Worm (Caenorhabditis elegans): Measurements from ENCODE around the gene ztf-18.
A peak's percentile ranks its signal among the peaks of the same experiment; 100 is the strongest.

Gene ztf-18

ce11 chrIII:887874-888299, 7.6 kb downstream of the ztf-18 start (continued):
- TF ChIP-seq ceh-28 (tag; optimal IDR thresholded peaks at IDR 0.05) (peak; percentile 84), aly-2 (tag; optimal IDR thresholded peaks at IDR 0.05) (no peak), spr-3 (GFP tag; optimal IDR thresholded peaks at IDR 0.05) (no peak), zip-11 (GFP tag; IDR thresholded peaks at IDR 0.05) (no peak), duxl-1 (tag; optimal IDR thresholded peaks at IDR 0.05; ENCODE audit: poor library complexity) (no peak), F37D6.2 (tag; optimal IDR thresholded peaks at IDR 0.05) (peak; percentile 70), ceh-62 (tag; optimal IDR thresholded peaks at IDR 0.05) (no peak), tag-97 (GFP tag; IDR thresholded peaks at IDR 0.05) (no peak), sdz-12 (GFP tag; optimal IDR thresholded peaks at IDR 0.05) (no peak), ama-1 (optimal IDR thresholded peaks at IDR 0.05) (peak; percentile 48), jun-1 (tag; optimal IDR thresholded peaks at IDR 0.05) (no peak)

ce11 chrIII:886726-887125, 8.8 kb downstream of the ztf-18 start, which contains the start of gene zer-1:
Gene zer-1 (minus strand): TSS chrIII:886793.
- TF ChIP-seq jun-1 (tag; optimal IDR thresholded peaks at IDR 0.05), result no peak
- TF ChIP-seq nhr-28 (tag; optimal IDR thresholded peaks at IDR 0.05), result no peak
- TF ChIP-seq lin-38 (GFP tag; IDR thresholded peaks at IDR 0.05), result no peak
- no peak for TF ChIP-seq nhr-25 (tag; optimal IDR thresholded peaks at IDR 0.05; ENCODE audit: borderline replicate concordance, insufficient read depth)
- TF ChIP-seq Y105C5A.15 (GFP tag; IDR thresholded peaks at IDR 0.05), result no peak
- no peak for TF ChIP-seq spr-1 (tag; optimal IDR thresholded peaks at IDR 0.05)
- no peak for TF ChIP-seq ceh-82 (tag; optimal IDR thresholded peaks at IDR 0.05)
- no peak for TF ChIP-seq ztf-11 (tag; optimal IDR thresholded peaks at IDR 0.05)
- TF ChIP-seq nhr-237 (tag; optimal IDR thresholded peaks at IDR 0.05), result no peak
- no peak for TF ChIP-seq unc-130 (GFP tag; optimal IDR thresholded peaks at IDR 0.05)
- no peak for TF ChIP-seq lin-29 (GFP tag; IDR thresholded peaks at IDR 0.05)
- TF ChIP-seq pha-4 (GFP tag; IDR thresholded peaks at IDR 0.05), result no peak
- TF ChIP-seq pha-4 (tag; optimal IDR thresholded peaks at IDR 0.05), result no peak
- no peak for TF ChIP-seq dmd-8 (GFP tag; IDR thresholded peaks at IDR 0.05)
- TF ChIP-seq nhr-111 (GFP tag; optimal IDR thresholded peaks at IDR 0.05), result no peak
- no peak for TF ChIP-seq ztf-7 (tag; optimal IDR thresholded peaks at IDR 0.05)
- no peak for TF ChIP-seq tag-97 (GFP tag; IDR thresholded peaks at IDR 0.05)
- no peak for TF ChIP-seq lin-15B (tag; optimal IDR thresholded peaks at IDR 0.05)
- TF ChIP-seq gei-8 (GFP tag; optimal IDR thresholded peaks at IDR 0.05), result no peak

ce11 chrIII:883595-883994, 11.9 kb downstream of the ztf-18 start:
- no peak for TF ChIP-seq hlh-30 (tag; optimal IDR thresholded peaks at IDR 0.05; ENCODE audit: insufficient read depth)
- no peak for TF ChIP-seq skn-1 (tag; optimal IDR thresholded peaks at IDR 0.05)
- TF ChIP-seq saeg-2 (GFP tag; IDR thresholded peaks at IDR 0.05), result no peak
- no peak for TF ChIP-seq T20F7.1 (GFP tag; optimal IDR thresholded peaks at IDR 0.05)
- TF ChIP-seq Y75B8A.6 (GFP tag; IDR thresholded peaks at IDR 0.05), result no peak
- TF ChIP-seq tag-97 (GFP tag; IDR thresholded peaks at IDR 0.05), result no peak
- no peak for TF ChIP-seq zip-2 (tag; optimal IDR thresholded peaks at IDR 0.05)
- TF ChIP-seq nhr-41 (GFP tag; IDR thresholded peaks at IDR 0.05), result no peak
- TF ChIP-seq vab-7 (GFP tag; IDR thresholded peaks at IDR 0.05), result no peak
- TF ChIP-seq hmg-1.1 (GFP tag; IDR thresholded peaks at IDR 0.05), result no peak
- no peak for TF ChIP-seq nhr-76 (tag; optimal IDR thresholded peaks at IDR 0.05)
- TF ChIP-seq mep-1 (tag; optimal IDR thresholded peaks at IDR 0.05), result no peak
- no peak for TF ChIP-seq pha-4 (GFP tag; IDR thresholded peaks at IDR 0.05)
- no peak for TF ChIP-seq pha-4 (tag; optimal IDR thresholded peaks at IDR 0.05)
- TF ChIP-seq nhr-42 (GFP tag; IDR thresholded peaks at IDR 0.05), result no peak
- no peak for TF ChIP-seq Y48G9A.11 (GFP tag; IDR thresholded peaks at IDR 0.05)
- no peak for TF ChIP-seq Y5F2A.4 (GFP tag; optimal IDR thresholded peaks at IDR 0.05)
- TF ChIP-seq lin-29 (GFP tag; IDR thresholded peaks at IDR 0.05), result no peak
- no peak for TF ChIP-seq hif-1 (tag; optimal IDR thresholded peaks at IDR 0.05)
- no peak for TF ChIP-seq set-16 (GFP tag; IDR thresholded peaks at IDR 0.05)
- no peak for TF ChIP-seq gei-8 (GFP tag; optimal IDR thresholded peaks at IDR 0.05)
